Worm (Caenorhabditis elegans) whole organism, young adult: ENCODE data around the gene smap-1.
A peak's percentile ranks its signal among the peaks of the same experiment; 100 is the strongest.

Source experiments
- B0336.3 ChIP-seq: fragments of 200-800 bp; sonication (Bioruptor generic); IDR thresholded peaks from 2 replicates; pipeline ENCODE4 v1.3.6; 2022; ENCODE audit warnings: missing genetic modification characterization, missing compliant biosample characterization
- C06A6.2 ChIP-seq: fragments of 200-800 bp; sonication (Bioruptor generic); conservative IDR thresholded peaks from 2 replicates; pipeline ENCODE4 v1.3.6; 2022; ENCODE audit warnings: missing genetic modification characterization, missing compliant biosample characterization
- F39B2.1 ChIP-seq: fragments of 200-800 bp; sonication (Bioruptor generic); IDR thresholded peaks from 2 replicates; pipeline ENCODE4 v1.3.6; 2022; ENCODE audit warnings: missing genetic modification reagents, missing genetic modification characterization, missing compliant biosample characterization
- F49E8.2 ChIP-seq: sonication (generic microtip); optimal IDR thresholded peaks from 3 replicates; lab custom pipeline; 2017; ENCODE audit warnings: missing genetic modification characterization, mild to moderate bottlenecking, missing compliant biosample characterization, antibody characterized with exemption, moderate library complexity; ENCODE audit not compliant: insufficient read depth
- F52B5.7 ChIP-seq: sonication (generic microtip); optimal IDR thresholded peaks from 2 replicates; lab custom pipeline; 2016; ENCODE audit warnings: mild to moderate bottlenecking, missing genetic modification characterization, missing compliant biosample characterization
- F57A8.1 ChIP-seq: fragments of 200-800 bp; sonication (Bioruptor generic); optimal IDR thresholded peaks from 2 replicates; lab custom pipeline; 2018; ENCODE audit warnings: mild to moderate bottlenecking, missing genetic modification characterization, moderate library complexity, missing compliant biosample characterization
- F57C9.4 ChIP-seq: sonication (generic microtip); optimal IDR thresholded peaks from 2 replicates; lab custom pipeline; 2017; ENCODE audit warnings: mild to moderate bottlenecking, missing genetic modification characterization, missing compliant biosample characterization
- K12H6.12 ChIP-seq: fragments of 200-800 bp; sonication (Bioruptor generic); optimal IDR thresholded peaks from 2 replicates; lab custom pipeline; 2018; ENCODE audit warnings: mild to moderate bottlenecking, missing genetic modification characterization, missing compliant biosample characterization
- T07F8.4 ChIP-seq: sonication (generic microtip); optimal IDR thresholded peaks from 2 replicates; lab custom pipeline; 2016; ENCODE audit warnings: mild to moderate bottlenecking, missing genetic modification characterization, moderate library complexity, missing compliant biosample characterization
- T26A5.8 ChIP-seq: sonication (generic microtip); optimal IDR thresholded peaks from 2 replicates; lab custom pipeline; 2016; ENCODE audit warnings: missing genetic modification characterization, missing compliant biosample characterization
- Y53F4B.3 ChIP-seq: fragments of 200-800 bp; sonication (Bioruptor generic); IDR thresholded peaks from 2 replicates; pipeline ENCODE4 v1.3.6; 2022; ENCODE audit warnings: missing genetic modification reagents, missing genetic modification characterization, missing compliant biosample characterization
- Y53G8AR.9 ChIP-seq: fragments of 200-800 bp; sonication (Bioruptor generic); conservative IDR thresholded peaks from 2 replicates; pipeline ENCODE4 v1.3.6; 2022; ENCODE audit warnings: missing genetic modification reagents, missing genetic modification characterization, missing compliant biosample characterization
- Y79H2A.3 ChIP-seq: fragments of 200-800 bp; sonication (Bioruptor generic); conservative IDR thresholded peaks from 2 replicates; pipeline ENCODE4 v1.3.6; 2022; ENCODE audit warnings: missing genetic modification reagents, missing genetic modification characterization, missing compliant biosample characterization
- Y95B8A.8 ChIP-seq: fragments of 200-800 bp; sonication (Bioruptor generic); IDR thresholded peaks from 2 replicates; pipeline ENCODE4 v1.3.6; 2022; ENCODE audit warnings: missing genetic modification reagents, missing genetic modification characterization, missing compliant biosample characterization
- ZK185.1 ChIP-seq: sonication (generic microtip); optimal IDR thresholded peaks from 2 replicates; lab custom pipeline; 2016; ENCODE audit warnings: mild to moderate bottlenecking, missing genetic modification characterization, missing compliant biosample characterization; ENCODE audit not compliant: poor library complexity, severe bottlenecking
- aptf-3 ChIP-seq: fragments of 200-800 bp; sonication (Bioruptor generic); IDR thresholded peaks from 2 replicates; pipeline ENCODE4 v1.3.6; 2022; ENCODE audit warnings: missing genetic modification characterization, missing compliant biosample characterization
- atf-7 ChIP-seq: sonication (generic microtip); optimal IDR thresholded peaks from 2 replicates; lab custom pipeline; 2017; ENCODE audit warnings: mild to moderate bottlenecking, missing genetic modification characterization, missing compliant biosample characterization
- athp-1 ChIP-seq: sonication (generic microtip); optimal IDR thresholded peaks from 2 replicates; lab custom pipeline; 2017; ENCODE audit warnings: mild to moderate bottlenecking, missing genetic modification characterization, missing compliant biosample characterization
- attf-5 ChIP-seq: fragments of 200-800 bp; sonication (Bioruptor generic); optimal IDR thresholded peaks from 2 replicates; lab custom pipeline; 2018; ENCODE audit warnings: mild to moderate bottlenecking, missing genetic modification characterization, missing compliant biosample characterization
- ceh-100 ChIP-seq: fragments of 200-800 bp; sonication (Bioruptor generic); IDR thresholded peaks from 2 replicates; pipeline ENCODE4 v1.3.6; 2022; ENCODE audit warnings: missing genetic modification reagents, missing genetic modification characterization, missing compliant biosample characterization
- ceh-40 ChIP-seq: fragments of 200-800 bp; sonication (Bioruptor generic); IDR thresholded peaks from 2 replicates; pipeline ENCODE4 v1.3.6; 2022; ENCODE audit warnings: missing genetic modification characterization, missing compliant biosample characterization
- ceh-91 ChIP-seq: fragments of 200-800 bp; sonication (Bioruptor generic); IDR thresholded peaks from 2 replicates; pipeline ENCODE4 v1.3.6; 2022; ENCODE audit warnings: missing genetic modification reagents, missing genetic modification characterization, missing compliant biosample characterization
- die-1 ChIP-seq: sonication (generic microtip); optimal IDR thresholded peaks from 2 replicates; lab custom pipeline; 2016; ENCODE audit warnings: missing genotype, mild to moderate bottlenecking, missing genetic modification characterization, missing compliant biosample characterization
- dox-1 ChIP-seq: fragments of 200-800 bp; sonication (Bioruptor generic); IDR thresholded peaks from 2 replicates; pipeline ENCODE4 v1.3.6; 2022; ENCODE audit warnings: missing genetic modification reagents, missing genetic modification characterization, missing compliant biosample characterization
- dpl-1 ChIP-seq: fragments of 150-350 bp; optimal IDR thresholded peaks from 2 replicates; lab custom pipeline; 2014; ENCODE audit warnings: missing biosample characterization, missing genetic modification reagents, missing genetic modification characterization
- efl-1 ChIP-seq: fragments of 150-350 bp; optimal IDR thresholded peaks from 2 replicates; lab custom pipeline; 2014; ENCODE audit warnings: missing biosample characterization, missing genetic modification reagents, missing genetic modification characterization
- egl-18 ChIP-seq: fragments of 200-800 bp; sonication (Bioruptor generic); IDR thresholded peaks from 2 replicates; pipeline ENCODE4 v1.3.6; 2022; ENCODE audit warnings: missing genetic modification reagents, missing genetic modification characterization, missing compliant biosample characterization
- egrh-3 ChIP-seq: fragments of 200-800 bp; sonication (Bioruptor generic); IDR thresholded peaks from 2 replicates; pipeline ENCODE4 v1.3.6; 2022; ENCODE audit warnings: missing genetic modification reagents, missing genetic modification characterization, missing compliant biosample characterization
- ets-4 ChIP-seq: fragments of 200-800 bp; sonication (Bioruptor generic); optimal IDR thresholded peaks from 2 replicates; lab custom pipeline; 2018; ENCODE audit warnings: mild to moderate bottlenecking, missing genetic modification characterization, missing compliant biosample characterization
- fkh-3 ChIP-seq: sonication (generic microtip); optimal IDR thresholded peaks from 2 replicates; lab custom pipeline; 2016; ENCODE audit warnings: mild to moderate bottlenecking, missing genetic modification characterization, missing compliant biosample characterization
- hlh-26 ChIP-seq: fragments of 200-800 bp; sonication (Bioruptor generic); conservative IDR thresholded peaks from 2 replicates; pipeline ENCODE4 v1.3.6; 2022; ENCODE audit warnings: missing genetic modification reagents, missing genetic modification characterization, missing compliant biosample characterization
- hmg-1.2 ChIP-seq: fragments of 200-800 bp; sonication (Bioruptor generic); IDR thresholded peaks from 2 replicates; pipeline ENCODE4 v1.3.6; 2022; ENCODE audit warnings: missing genetic modification reagents, missing genetic modification characterization, missing compliant biosample characterization
- hmg-20 ChIP-seq: fragments of 200-800 bp; sonication (Bioruptor generic); IDR thresholded peaks from 2 replicates; pipeline ENCODE4 v1.3.6; 2022; ENCODE audit warnings: missing genetic modification reagents, missing genetic modification characterization, missing compliant biosample characterization
- let-526 ChIP-seq: fragments of 200-800 bp; sonication (Bioruptor generic); IDR thresholded peaks from 2 replicates; pipeline ENCODE4 v1.3.6; 2022; ENCODE audit warnings: missing genetic modification reagents, missing genetic modification characterization, missing compliant biosample characterization
- lir-1 ChIP-seq: fragments of 200-800 bp; sonication (Bioruptor generic); conservative IDR thresholded peaks from 2 replicates; pipeline ENCODE4 v1.3.6; 2022; ENCODE audit warnings: missing genetic modification reagents, missing genetic modification characterization, missing compliant biosample characterization
- lsy-27 ChIP-seq: sonication (generic microtip); optimal IDR thresholded peaks from 2 replicates; lab custom pipeline; 2017; ENCODE audit warnings: missing genetic modification characterization, mild to moderate bottlenecking, missing compliant biosample characterization, antibody characterized with exemption, missing genotype, borderline replicate concordance; ENCODE audit not compliant: insufficient read depth
- madf-10 ChIP-seq: sonication (generic microtip); optimal IDR thresholded peaks from 2 replicates; lab custom pipeline; 2016; ENCODE audit warnings: mild to moderate bottlenecking, missing genetic modification characterization, missing compliant biosample characterization
- madf-6 ChIP-seq: fragments of 200-800 bp; sonication (Bioruptor generic); IDR thresholded peaks from 2 replicates; pipeline ENCODE4 v1.3.6; 2022; ENCODE audit warnings: missing genetic modification reagents, missing genetic modification characterization, missing compliant biosample characterization
- madf-8 ChIP-seq: fragments of 200-800 bp; sonication (Bioruptor generic); conservative IDR thresholded peaks from 2 replicates; pipeline ENCODE4 v1.3.6; 2022; ENCODE audit warnings: missing genetic modification reagents, missing genetic modification characterization, missing compliant biosample characterization
- mel-28 ChIP-seq: sonication (generic microtip); optimal IDR thresholded peaks from 2 replicates; lab custom pipeline; 2016; ENCODE audit warnings: borderline replicate concordance, mild to moderate bottlenecking, missing genetic modification characterization, missing compliant biosample characterization
- mxl-1 ChIP-seq: sonication (generic microtip); optimal IDR thresholded peaks from 2 replicates; lab custom pipeline; 2016; ENCODE audit warnings: missing genetic modification characterization, missing compliant biosample characterization
- nfya-2 ChIP-seq: fragments of 200-800 bp; sonication (Bioruptor generic); IDR thresholded peaks from 2 replicates; pipeline ENCODE4 v1.3.6; 2022; ENCODE audit warnings: missing genetic modification reagents, missing genetic modification characterization, missing compliant biosample characterization
- nhr-120 ChIP-seq: fragments of 200-800 bp; sonication (Bioruptor generic); IDR thresholded peaks from 2 replicates; pipeline ENCODE4 v1.3.6; 2022; ENCODE audit warnings: missing genetic modification characterization, missing compliant biosample characterization
- sdz-38 ChIP-seq: sonication (generic microtip); optimal IDR thresholded peaks from 2 replicates; lab custom pipeline; 2016; ENCODE audit warnings: missing genotype, missing genetic modification characterization, missing compliant biosample characterization
- sea-2 ChIP-seq: fragments of 200-800 bp; sonication (Bioruptor generic); IDR thresholded peaks from 2 replicates; pipeline ENCODE4 v1.3.6; 2022; ENCODE audit warnings: missing genetic modification characterization, missing compliant biosample characterization
- sptf-2 ChIP-seq: fragments of 200-800 bp; sonication (Bioruptor generic); optimal IDR thresholded peaks from 2 replicates; lab custom pipeline; 2018; ENCODE audit warnings: mild to moderate bottlenecking, missing genetic modification characterization, missing compliant biosample characterization
- tbp1 ChIP-seq: fragments of 200-800 bp; sonication (Bioruptor generic); optimal IDR thresholded peaks from 2 replicates; lab custom pipeline; 2018; ENCODE audit warnings: mild to moderate bottlenecking, missing genetic modification characterization, missing compliant biosample characterization
- ztf-25 ChIP-seq: fragments of 200-800 bp; sonication (Bioruptor generic); IDR thresholded peaks from 2 replicates; pipeline ENCODE4 v1.3.6; 2022; ENCODE audit warnings: missing genetic modification reagents, missing genetic modification characterization, missing compliant biosample characterization
- ztf-3 ChIP-seq: fragments of 200-800 bp; sonication (Bioruptor generic); optimal IDR thresholded peaks from 2 replicates; lab custom pipeline; 2018; ENCODE audit warnings: mild to moderate bottlenecking, missing genetic modification characterization, missing compliant biosample characterization

Gene smap-1

ce11 chrIII:10746406-10746807 is 6.8 kb upstream of the smap-1 start (continued):
- TF ChIP-seq nfya-2 (peak; percentile 45; the same call in 1 of the 2 replicates), F57A8.1 (peak; percentile 63), madf-8 (GFP tag; lab: Robert Waterston, UW) (peak; percentile 61; the same call in 1 of the 2 replicates), mel-28 (tag; lab: Kevin White, UChicago) (no peak), tbp1 (GFP tag; lab: Kevin White, UChicago) (peak; percentile 52), Y53G8AR.9 (GFP tag; lab: Robert Waterston, UW) (peak; percentile 94), let-526 (no peak), F49E8.2 (peak; percentile 93), mxl-1 (peak; percentile 33), die-1 (peak; percentile 80), ets-4 (GFP tag; lab: Kevin White, UChicago) (peak; percentile 49), lsy-27 (no peak), lir-1 (GFP tag; lab: Robert Waterston, UW) (no peak), nhr-120 (no peak), Y79H2A.3 (peak; percentile 94), ceh-100 (peak; percentile 49), ceh-40 (GFP tag; lab: Robert Waterston, UW) (peak; percentile 70; the same call in 1 of the 2 replicates), aptf-3 (GFP tag; lab: Robert Waterston, UW) (no peak), egl-18 (GFP tag; lab: Robert Waterston, UW) (no peak), egrh-3 (GFP tag; lab: Robert Waterston, UW) (0 out of 2 replicates have a peak, but pooled peaks have one; percentile 7), ztf-3 (GFP tag; lab: Kevin White, UChicago) (no peak), attf-5 (GFP tag; lab: Kevin White, UChicago) (peak; percentile 53), F39B2.1 (peak; percentile 82), F52B5.7 (tag; lab: Kevin White, UChicago) (peak; percentile 73), B0336.3 (GFP tag; lab: Robert Waterston, UW) (peak; percentile 93; the same call in 1 of the 2 replicates), madf-6 (GFP tag; lab: Robert Waterston, UW) (peak; percentile 86), T26A5.8 (peak; percentile 91), hmg-20 (no peak), fkh-3 (tag; lab: Kevin White, UChicago) (no peak), sptf-2 (no peak), sea-2 (GFP tag; lab: Robert Waterston, UW) (no peak), dox-1 (GFP tag; lab: Robert Waterston, UW) (peak; percentile 38; the same call in 1 of the 2 replicates), ceh-91 (no peak), madf-10 (tag; lab: Kevin White, UChicago) (no peak), C06A6.2 (GFP tag; lab: Robert Waterston, UW) (no peak), hmg-1.2 (GFP tag; lab: Robert Waterston, UW) (peak; percentile 39; the same call in 1 of the 2 replicates), Y53F4B.3 (GFP tag; lab: Robert Waterston, UW) (no peak), ZK185.1 (no peak), efl-1 (GFP tag; lab: Kevin White, UChicago) (peak; percentile 62), Y95B8A.8 (GFP tag; lab: Robert Waterston, UW) (peak; percentile 88), hlh-26 (no peak), athp-1 (tag; lab: Kevin White, UChicago) (peak; percentile 85), T07F8.4 (tag; lab: Kevin White, UChicago) (peak; percentile 44), K12H6.12 (tag; lab: Kevin White, UChicago) (no peak), F57C9.4 (tag; lab: Kevin White, UChicago) (peak; percentile 40), dpl-1 (GFP tag; lab: Kevin White, UChicago) (peak; percentile 6), sdz-38 (tag; lab: Kevin White, UChicago) (no peak), ztf-25 (GFP tag; lab: Robert Waterston, UW) (peak; percentile 11; the same call in 1 of the 2 replicates), atf-7 (tag; lab: Kevin White, UChicago) (peak; percentile 27)
